Worm (Caenorhabditis elegans) whole organism, young adult: ENCODE measurements around the gene Y17D7C.6.

ENCODE experiments used
- B0019.2 ChIP-seq: fragments of 200-800 bp; sonication (Bioruptor generic); conservative IDR thresholded peaks from 2 replicates; pipeline ENCODE4 v1.3.6; 2022; ENCODE audit warnings: missing genetic modification reagents, missing genetic modification characterization, missing compliant biosample characterization
- B0336.3 ChIP-seq: fragments of 200-800 bp; sonication (Bioruptor generic); IDR thresholded peaks from 2 replicates; pipeline ENCODE4 v1.3.6; 2022; ENCODE audit warnings: missing genetic modification characterization, missing compliant biosample characterization
- D2030.7 ChIP-seq: fragments of 200-800 bp; sonication (Bioruptor generic); IDR thresholded peaks from 2 replicates; pipeline ENCODE4 v1.3.6; 2022; ENCODE audit warnings: missing genetic modification reagents, missing genetic modification characterization, missing compliant biosample characterization
- F22D6.2 ChIP-seq: sonication (generic microtip); optimal IDR thresholded peaks from 2 replicates; lab custom pipeline; 2016; ENCODE audit warnings: mild to moderate bottlenecking, missing genetic modification characterization, missing compliant biosample characterization
- F49E8.2 ChIP-seq: sonication (generic microtip); optimal IDR thresholded peaks from 3 replicates; lab custom pipeline; 2017; ENCODE audit warnings: missing genetic modification characterization, mild to moderate bottlenecking, missing compliant biosample characterization, antibody characterized with exemption, moderate library complexity; ENCODE audit not compliant: insufficient read depth
- F55B11.4 ChIP-seq: sonication (generic microtip); optimal IDR thresholded peaks from 2 replicates; lab custom pipeline; 2016; ENCODE audit warnings: missing compliant biosample characterization, missing genetic modification characterization, borderline replicate concordance; ENCODE audit not compliant: insufficient read depth
- F57A8.1 ChIP-seq: fragments of 200-800 bp; sonication (Bioruptor generic); optimal IDR thresholded peaks from 2 replicates; lab custom pipeline; 2018; ENCODE audit warnings: mild to moderate bottlenecking, missing genetic modification characterization, moderate library complexity, missing compliant biosample characterization
- F57C9.4 ChIP-seq: sonication (generic microtip); optimal IDR thresholded peaks from 2 replicates; lab custom pipeline; 2017; ENCODE audit warnings: mild to moderate bottlenecking, missing genetic modification characterization, missing compliant biosample characterization
- K11D2.4 ChIP-seq: fragments of 200-800 bp; sonication (Bioruptor generic); IDR thresholded peaks from 2 replicates; pipeline ENCODE4 v1.3.6; 2022; ENCODE audit warnings: missing genetic modification reagents, missing genetic modification characterization, missing compliant biosample characterization
- K12H6.12 ChIP-seq: fragments of 200-800 bp; sonication (Bioruptor generic); optimal IDR thresholded peaks from 2 replicates; lab custom pipeline; 2018; ENCODE audit warnings: mild to moderate bottlenecking, missing genetic modification characterization, missing compliant biosample characterization
- Y53F4B.3 ChIP-seq: fragments of 200-800 bp; sonication (Bioruptor generic); IDR thresholded peaks from 2 replicates; pipeline ENCODE4 v1.3.6; 2022; ENCODE audit warnings: missing genetic modification reagents, missing genetic modification characterization, missing compliant biosample characterization
- Y53G8AR.9 ChIP-seq: fragments of 200-800 bp; sonication (Bioruptor generic); conservative IDR thresholded peaks from 2 replicates; pipeline ENCODE4 v1.3.6; 2022; ENCODE audit warnings: missing genetic modification reagents, missing genetic modification characterization, missing compliant biosample characterization
- Y56A3A.18 ChIP-seq: fragments of 200-800 bp; sonication (Bioruptor generic); IDR thresholded peaks from 2 replicates; pipeline ENCODE4 v1.3.6; 2022; ENCODE audit warnings: missing genetic modification reagents, missing genetic modification characterization, missing compliant biosample characterization
- Y95B8A.8 ChIP-seq: fragments of 200-800 bp; sonication (Bioruptor generic); IDR thresholded peaks from 2 replicates; pipeline ENCODE4 v1.3.6; 2022; ENCODE audit warnings: missing genetic modification reagents, missing genetic modification characterization, missing compliant biosample characterization
- akir-1 ChIP-seq: fragments of 200-800 bp; sonication (Bioruptor generic); optimal IDR thresholded peaks from 2 replicates; lab custom pipeline; 2018; ENCODE audit warnings: mild to moderate bottlenecking, missing genetic modification characterization, moderate library complexity, missing compliant biosample characterization
- bed-1 ChIP-seq: fragments of 200-800 bp; sonication (Bioruptor generic); IDR thresholded peaks from 2 replicates; pipeline ENCODE4 v1.3.6; 2022; ENCODE audit warnings: missing genetic modification reagents, missing genetic modification characterization, missing compliant biosample characterization
- bed-2 ChIP-seq: fragments of 200-800 bp; sonication (Bioruptor generic); IDR thresholded peaks from 2 replicates; pipeline ENCODE4 v1.3.6; 2022; ENCODE audit warnings: missing genetic modification reagents, missing genetic modification characterization, missing compliant biosample characterization
- cebp-2 ChIP-seq: fragments of 200-800 bp; sonication (Bioruptor generic); IDR thresholded peaks from 2 replicates; pipeline ENCODE4 v1.3.6; 2022; ENCODE audit warnings: missing genetic modification characterization, missing compliant biosample characterization
- ceh-100 ChIP-seq: fragments of 200-800 bp; sonication (Bioruptor generic); IDR thresholded peaks from 2 replicates; pipeline ENCODE4 v1.3.6; 2022; ENCODE audit warnings: missing genetic modification reagents, missing genetic modification characterization, missing compliant biosample characterization
- ceh-79 ChIP-seq: sonication (generic microtip); optimal IDR thresholded peaks from 2 replicates; lab custom pipeline; 2017; ENCODE audit warnings: mild to moderate bottlenecking, missing genetic modification characterization, missing compliant biosample characterization
- chd-7 ChIP-seq: sonication (generic microtip); optimal IDR thresholded peaks from 2 replicates; lab custom pipeline; 2016; ENCODE audit warnings: mild to moderate bottlenecking, missing genetic modification characterization, moderate library complexity, missing compliant biosample characterization
- dox-1 ChIP-seq: fragments of 200-800 bp; sonication (Bioruptor generic); IDR thresholded peaks from 2 replicates; pipeline ENCODE4 v1.3.6; 2022; ENCODE audit warnings: missing genetic modification reagents, missing genetic modification characterization, missing compliant biosample characterization
- dpl-1 ChIP-seq: fragments of 150-350 bp; optimal IDR thresholded peaks from 2 replicates; lab custom pipeline; 2014; ENCODE audit warnings: missing biosample characterization, missing genetic modification reagents, missing genetic modification characterization
- fkh-3 ChIP-seq: sonication (generic microtip); optimal IDR thresholded peaks from 2 replicates; lab custom pipeline; 2016; ENCODE audit warnings: mild to moderate bottlenecking, missing genetic modification characterization, missing compliant biosample characterization
- hlh-26 ChIP-seq: fragments of 200-800 bp; sonication (Bioruptor generic); conservative IDR thresholded peaks from 2 replicates; pipeline ENCODE4 v1.3.6; 2022; ENCODE audit warnings: missing genetic modification reagents, missing genetic modification characterization, missing compliant biosample characterization
- hsf-1 ChIP-seq: fragments of 200-800 bp; sonication (Bioruptor generic); IDR thresholded peaks from 2 replicates; pipeline ENCODE4 v1.3.6; 2022; ENCODE audit warnings: missing genetic modification reagents, missing genetic modification characterization, missing compliant biosample characterization
- let-526 ChIP-seq: fragments of 200-800 bp; sonication (Bioruptor generic); IDR thresholded peaks from 2 replicates; pipeline ENCODE4 v1.3.6; 2022; ENCODE audit warnings: missing genetic modification reagents, missing genetic modification characterization, missing compliant biosample characterization
- lin-26 ChIP-seq: fragments of 200-800 bp; sonication (Bioruptor generic); IDR thresholded peaks from 2 replicates; pipeline ENCODE4 v1.3.6; 2022; ENCODE audit warnings: missing genetic modification reagents, missing genetic modification characterization, missing compliant biosample characterization
- lin-40 ChIP-seq: sonication (generic microtip); optimal IDR thresholded peaks from 2 replicates; lab custom pipeline; 2016; ENCODE audit warnings: missing genetic modification characterization, mild to moderate bottlenecking, missing compliant biosample characterization, missing genotype, missing genetic modification reagents
- lin-54 ChIP-seq: fragments of 200-800 bp; sonication (Bioruptor generic); optimal IDR thresholded peaks from 2 replicates; lab custom pipeline; 2018; ENCODE audit warnings: mild to moderate bottlenecking, missing genetic modification characterization, missing compliant biosample characterization
- lsl-1 ChIP-seq: fragments of 200-800 bp; sonication (Bioruptor generic); optimal IDR thresholded peaks from 2 replicates; lab custom pipeline; 2018; ENCODE audit warnings: mild to moderate bottlenecking, missing genetic modification characterization, moderate library complexity, missing compliant biosample characterization
- madf-3 ChIP-seq: fragments of 200-800 bp; sonication (Bioruptor generic); IDR thresholded peaks from 2 replicates; pipeline ENCODE4 v1.3.6; 2022; ENCODE audit warnings: missing genetic modification reagents, missing genetic modification characterization, missing compliant biosample characterization
- mcd-1 ChIP-seq: fragments of 200-800 bp; sonication (Bioruptor generic); IDR thresholded peaks from 2 replicates; pipeline ENCODE4 v1.3.6; 2022; ENCODE audit warnings: missing genetic modification reagents, missing genetic modification characterization, missing compliant biosample characterization
- nfyb-1 ChIP-seq: fragments of 200-800 bp; sonication (Bioruptor generic); IDR thresholded peaks from 2 replicates; pipeline ENCODE4 v1.3.6; 2022; ENCODE audit warnings: missing genetic modification reagents, missing genetic modification characterization, missing compliant biosample characterization
- nhr-179 ChIP-seq: sonication (generic microtip); optimal IDR thresholded peaks from 2 replicates; lab custom pipeline; 2016; ENCODE audit warnings: mild to moderate bottlenecking, missing genetic modification characterization, missing compliant biosample characterization
- nhr-80 ChIP-seq: sonication (generic microtip); optimal IDR thresholded peaks from 2 replicates; lab custom pipeline; 2016; ENCODE audit warnings: missing genetic modification characterization, missing compliant biosample characterization
- pha-4 ChIP-seq: fragments of 150-350 bp; sonication (generic microtip); optimal IDR thresholded peaks from 2 replicates; lab custom pipeline; 2014; ENCODE audit warnings: missing biosample characterization, missing genetic modification reagents, missing genetic modification characterization
- rec-8 ChIP-seq, 2 experiments: sonication (generic microtip); optimal IDR thresholded peaks; 2 replicates each; lab custom pipeline; 2016; ENCODE audit warnings: mild to moderate bottlenecking in 2 of 2, missing genetic modification characterization in 2 of 2, missing genetic modification reagents in 2 of 2, missing genotype in 2 of 2, missing biosample characterization in 1 of 2, missing compliant biosample characterization in 1 of 2, moderate library complexity in 1 of 2
- somi-1 ChIP-seq: fragments of 200-800 bp; sonication (Bioruptor generic); optimal IDR thresholded peaks from 2 replicates; lab custom pipeline; 2018; ENCODE audit warnings: mild to moderate bottlenecking, missing genetic modification characterization, missing compliant biosample characterization
- sptf-2 ChIP-seq: fragments of 200-800 bp; sonication (Bioruptor generic); optimal IDR thresholded peaks from 2 replicates; lab custom pipeline; 2018; ENCODE audit warnings: mild to moderate bottlenecking, missing genetic modification characterization, missing compliant biosample characterization
- tbp1 ChIP-seq: fragments of 200-800 bp; sonication (Bioruptor generic); optimal IDR thresholded peaks from 2 replicates; lab custom pipeline; 2018; ENCODE audit warnings: mild to moderate bottlenecking, missing genetic modification characterization, missing compliant biosample characterization
- tbx-9 ChIP-seq: sonication (generic microtip); optimal IDR thresholded peaks from 2 replicates; lab custom pipeline; 2016; ENCODE audit warnings: borderline replicate concordance, missing genetic modification characterization, inconsistent platforms, missing compliant biosample characterization
- unc-62 ChIP-seq: fragments of 150-350 bp; optimal IDR thresholded peaks from 2 replicates; lab custom pipeline; 2014; ENCODE audit warnings: missing biosample characterization, missing genetic modification reagents, missing genetic modification characterization
- zfh-2 ChIP-seq: fragments of 200-800 bp; sonication (Bioruptor generic); conservative IDR thresholded peaks from 2 replicates; pipeline ENCODE4 v1.3.6; 2022; ENCODE audit warnings: missing genetic modification reagents, missing genetic modification characterization, missing compliant biosample characterization
- ztf-26 ChIP-seq: sonication (generic microtip); optimal IDR thresholded peaks from 2 replicates; lab custom pipeline; 2017; ENCODE audit warnings: missing genetic modification characterization, missing compliant biosample characterization

Gene Y17D7C.6

ce11 chrV:18742108-18742507, 32.5 kb downstream of the Y17D7C.6 start, which contains the start of gene clec-250:
TSS of gene clec-250 (minus strand) at chrV:18742208.
- TF ChIP-seq tbp1 (no peak), lin-26 (no peak), lin-40 (no peak), Y53F4B.3 (GFP tag; lab: Robert Waterston, UW) (no peak), somi-1 (no peak), tbx-9 (tag; lab: Kevin White, UChicago) (no peak), B0019.2 (GFP tag; lab: Robert Waterston, UW) (no peak), cebp-2 (GFP tag; lab: Robert Waterston, UW) (no peak), nhr-80 (no peak), bed-1 (no peak), F49E8.2 (tag; lab: Kevin White, UChicago) (no peak), Y53G8AR.9 (GFP tag; lab: Robert Waterston, UW) (no peak), mcd-1 (GFP tag; lab: Robert Waterston, UW) (no peak), dpl-1 (GFP tag; lab: Kevin White, UChicago) (no peak), D2030.7 (GFP tag; lab: Robert Waterston, UW) (no peak), chd-7 (tag; lab: Kevin White, UChicago) (no peak), akir-1 (no peak), rec-8 (tag; optimal IDR thresholded peaks at IDR 0.05; lab: Kevin White, UChicago) (no peak), F55B11.4 (no peak), ceh-100 (GFP tag; lab: Robert Waterston, UW) (no peak)
- TF ChIP-seq, all 124 proteins: peak for 0

ce11 chrV:18746937-18747660, 37.5 kb downstream of the Y17D7C.6 start, which contains the start of gene clec-251:
TSS of gene clec-251 (minus strand) at chrV:18746987.
- TF ChIP-seq zfh-2 (GFP tag; lab: Robert Waterston, UW) (peak; percentile 77; the same call in 1 of the 2 replicates), dox-1 (GFP tag; lab: Robert Waterston, UW) (0 out of 2 replicates have a peak, but pooled peaks have one; percentile 9), fkh-3 (tag; lab: Kevin White, UChicago) (no peak), F22D6.2 (tag; lab: Kevin White, UChicago) (no peak), Y95B8A.8 (no peak), K11D2.4 (no peak), nfyb-1 (no peak)

- TF ChIP-seq hsf-1 (no peak), madf-3 (GFP tag; lab: Robert Waterston, UW) (no peak), bed-2 (no peak), B0336.3 (GFP tag; lab: Robert Waterston, UW) (no peak), lin-54 (GFP tag; lab: Kevin White, UChicago) (no peak), Y56A3A.18 (GFP tag; lab: Robert Waterston, UW) (no peak), ceh-79 (tag; lab: Kevin White, UChicago) (no peak), unc-62 (no peak), F57C9.4 (tag; lab: Kevin White, UChicago) (no peak), nhr-179 (tag; lab: Kevin White, UChicago) (no peak), pha-4 (tag; lab: Kevin White, UChicago) (no peak), lsl-1 (GFP tag; lab: Kevin White, UChicago) (no peak), ztf-26 (tag; lab: Kevin White, UChicago) (no peak), lin-40 (no peak), sptf-2 (no peak), K12H6.12 (no peak), let-526 (GFP tag; lab: Robert Waterston, UW) (no peak), hlh-26 (GFP tag; lab: Robert Waterston, UW) (no peak), akir-1 (no peak), F57A8.1 (no peak)
Observed at ce11 chrV:18748726-18749125, 39.1 kb downstream of the Y17D7C.6 start, which contains the start of gene clec-252. TSS of gene clec-252 (minus strand) at chrV:18748826.
